Worm (Caenorhabditis elegans): ENCODE measurements around the gene ngn-1.
A peak's percentile ranks its signal among the peaks of the same experiment; 100 is the strongest.

The ngn-1 gene

ce11 chrIV:2602862-2603189, 25.2 kb downstream of the ngn-1 start:
- no peak for TF ChIP-seq K09A11.1 (tag; optimal IDR thresholded peaks at IDR 0.05; ENCODE audit: insufficient read depth)
- TF ChIP-seq ceh-45 (GFP tag; IDR thresholded peaks at IDR 0.05), result no peak
- no peak for TF ChIP-seq madf-2 (tag; optimal IDR thresholded peaks at IDR 0.05)
- no peak for TF ChIP-seq unc-86 (tag; optimal IDR thresholded peaks at IDR 0.05)
- TF ChIP-seq pax-1 (tag; optimal IDR thresholded peaks at IDR 0.05), result no peak
- no peak for TF ChIP-seq ceh-31 (tag; optimal IDR thresholded peaks at IDR 0.05)
- TF ChIP-seq unc-3 (GFP tag; conservative IDR thresholded peaks at IDR 0.05), result no peak
- TF ChIP-seq unc-3 (tag; optimal IDR thresholded peaks at IDR 0.05), result no peak
- TF ChIP-seq ceh-9 (tag; optimal IDR thresholded peaks at IDR 0.05), result no peak
- no peak for TF ChIP-seq sdc-2 (tag; optimal IDR thresholded peaks at IDR 0.05)

- peak; percentile 69 for TF ChIP-seq elt-2 (tag; optimal IDR thresholded peaks at IDR 0.05)
- TF ChIP-seq tbx-2 (tag; optimal IDR thresholded peaks at IDR 0.05), result peak; percentile 68
- peak; percentile 31 for TF ChIP-seq sdc-2 (tag; optimal IDR thresholded peaks at IDR 0.05)
- peak; percentile 100 for TF ChIP-seq hlh-30 (tag; optimal IDR thresholded peaks at IDR 0.05; ENCODE audit: insufficient read depth)
- TF ChIP-seq ets-4 (tag; optimal IDR thresholded peaks at IDR 0.05), result peak; percentile 43
- no peak for TF ChIP-seq nhr-232 (tag; optimal IDR thresholded peaks at IDR 0.05)
- TF ChIP-seq unc-86 (tag; optimal IDR thresholded peaks at IDR 0.05), result no peak
- TF ChIP-seq fkh-10 (GFP tag; optimal IDR thresholded peaks at IDR 0.05), result no peak
- no peak for TF ChIP-seq eyg-1 (tag; optimal IDR thresholded peaks at IDR 0.05)
- peak; percentile 57 for TF ChIP-seq ref-2 (tag; optimal IDR thresholded peaks at IDR 0.05)
- peak; percentile 51 for TF ChIP-seq pqm-1 (tag; optimal IDR thresholded peaks at IDR 0.05)
- TF ChIP-seq K02D7.2 (tag; optimal IDR thresholded peaks at IDR 0.05), result no peak
- TF ChIP-seq pros-1 (tag; optimal IDR thresholded peaks at IDR 0.05), result peak; percentile 46
- peak; percentile 17 for TF ChIP-seq pha-2 (tag; optimal IDR thresholded peaks at IDR 0.05)
- peak; percentile 81 for TF ChIP-seq nfya-1 (tag; optimal IDR thresholded peaks at IDR 0.05)
- no peak for TF ChIP-seq zip-5 (tag; optimal IDR thresholded peaks at IDR 0.05)
- TF ChIP-seq ceh-34 (tag; optimal IDR thresholded peaks at IDR 0.05), result peak; percentile 43
- peak; percentile 95 for TF ChIP-seq unc-55 (GFP tag; optimal IDR thresholded peaks at IDR 0.05)
- peak; percentile 32 for TF ChIP-seq K09A11.1 (tag; optimal IDR thresholded peaks at IDR 0.05; ENCODE audit: insufficient read depth)
- TF ChIP-seq pax-1 (tag; optimal IDR thresholded peaks at IDR 0.05), result peak; percentile 65
- peak; percentile 80 for TF ChIP-seq ceh-18 (tag; optimal IDR thresholded peaks at IDR 0.05)
- no peak for TF ChIP-seq npax-4 (tag; optimal IDR thresholded peaks at IDR 0.05)
- peak; percentile 41 for TF ChIP-seq F13H6.1 (tag; optimal IDR thresholded peaks at IDR 0.05)
- TF ChIP-seq ceh-30 (tag; optimal IDR thresholded peaks at IDR 0.05), result peak; percentile 30
- peak; percentile 60 for TF ChIP-seq dve-1 (tag; optimal IDR thresholded peaks at IDR 0.05)
- TF ChIP-seq ceh-31 (tag; optimal IDR thresholded peaks at IDR 0.05), result peak; percentile 70
- TF ChIP-seq ceh-2 (tag; optimal IDR thresholded peaks at IDR 0.05), result peak; percentile 23
- TF ChIP-seq Y22D7AL.16 (tag; optimal IDR thresholded peaks at IDR 0.05), result no peak
Measured at ce11 chrIV:2601988-2602861, 25.8 kb downstream of the ngn-1 start.

DNA sequence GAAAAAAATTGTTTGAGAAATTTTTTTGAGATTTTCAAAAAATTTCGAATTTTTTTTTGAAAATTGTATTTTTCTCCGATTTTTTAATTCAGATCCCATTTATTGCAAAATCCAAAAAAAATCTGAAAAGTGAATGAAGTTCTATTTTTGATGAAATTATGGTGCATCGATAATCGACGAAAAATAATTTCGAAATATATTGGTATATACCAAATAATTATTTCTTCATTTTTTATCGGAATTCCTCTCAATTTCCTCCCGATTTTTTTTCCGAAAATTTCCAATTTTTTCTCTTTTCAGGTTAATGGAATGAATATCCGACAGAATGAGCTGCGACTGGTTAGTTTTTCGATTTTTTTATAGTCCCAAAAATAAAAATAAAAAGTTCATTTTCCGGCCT, 27.2 kb downstream of the ngn-1 start, which contains the start of gene epg-9:
epg-9 (plus strand) TSS at position 301 of the 400 bp plus-strand sequence.
- TF ChIP-seq fkh-10 (GFP tag; optimal IDR thresholded peaks at IDR 0.05) (no peak), elt-2 (tag; optimal IDR thresholded peaks at IDR 0.05) (no peak)

- TF ChIP-seq mec-3 (tag; optimal IDR thresholded peaks at IDR 0.05; ENCODE audit: borderline replicate concordance) (no peak), eyg-1 (tag; optimal IDR thresholded peaks at IDR 0.05) (no peak), ceh-19 (GFP tag; optimal IDR thresholded peaks at IDR 0.05) (no peak), syd-9 (tag; optimal IDR thresholded peaks at IDR 0.05) (no peak), ceh-34 (tag; optimal IDR thresholded peaks at IDR 0.05) (peak; percentile 40), ceh-9 (tag; optimal IDR thresholded peaks at IDR 0.05) (no peak), dve-1 (tag; optimal IDR thresholded peaks at IDR 0.05) (no peak), pag-3 (tag; optimal IDR thresholded peaks at IDR 0.05; ENCODE audit: borderline replicate concordance) (no peak), hlh-15 (tag; optimal IDR thresholded peaks at IDR 0.05) (no peak), zip-5 (tag; optimal IDR thresholded peaks at IDR 0.05) (no peak), hlh-8 (tag; optimal IDR thresholded peaks at IDR 0.05) (peak; percentile 16), ets-4 (tag; optimal IDR thresholded peaks at IDR 0.05) (no peak), ceh-31 (tag; optimal IDR thresholded peaks at IDR 0.05) (peak; percentile 90), ceh-22 (tag; optimal IDR thresholded peaks at IDR 0.05) (no peak), sox-4 (tag; optimal IDR thresholded peaks at IDR 0.05) (no peak), ceh-24 (tag; optimal IDR thresholded peaks at IDR 0.05) (no peak), K02D7.2 (tag; optimal IDR thresholded peaks at IDR 0.05) (no peak), lim-6 (tag; optimal IDR thresholded peaks at IDR 0.05) (no peak), ahr-1 (tag; optimal IDR thresholded peaks at IDR 0.05) (no peak), tbx-7 (tag; optimal IDR thresholded peaks at IDR 0.05) (no peak), C08G9.2 (tag; optimal IDR thresholded peaks at IDR 0.05) (no peak)
Measured at ce11 chrIV:2599634-2600033, 28.4 kb downstream of the ngn-1 start.
